Worm (Caenorhabditis elegans) whole organism, L1 larva: ENCODE data around the gene K07F5.8.

Experiments
- F16B12.6 ChIP-seq: fragments of 150-350 bp; optimal IDR thresholded peaks from 2 replicates; lab custom pipeline; 2014; ENCODE audit warnings: missing biosample characterization, missing genetic modification characterization
- aly-2 ChIP-seq: fragments of 150-350 bp; optimal IDR thresholded peaks from 2 replicates; lab custom pipeline; 2014; ENCODE audit warnings: missing biosample characterization, missing genetic modification characterization
- blmp-1 ChIP-seq: fragments of 150-350 bp; optimal IDR thresholded peaks from 2 replicates; lab custom pipeline; 2014; ENCODE audit warnings: missing biosample characterization, missing genetic modification characterization
- ceh-8 ChIP-seq: fragments of 200-800 bp; sonication (Bioruptor generic); optimal IDR thresholded peaks from 2 replicates; lab custom pipeline; 2018; ENCODE audit warnings: mild to moderate bottlenecking, missing genetic modification characterization, moderate library complexity, missing compliant biosample characterization
- ceh-82 ChIP-seq, 3 experiments: fragments of 150-350 bp in 1 of 3; sonication (generic microtip) in 2 of 3; optimal IDR thresholded peaks; 2 replicates each; lab custom pipeline; 2014 to 2017; ENCODE audit warnings: missing biosample characterization in 3 of 3, missing genetic modification characterization in 3 of 3
- ceh-88 ChIP-seq: fragments of 200-800 bp; sonication (Bioruptor generic); IDR thresholded peaks from 2 replicates; pipeline ENCODE4 v1.3.6; 2022; ENCODE audit warnings: missing genetic modification characterization, missing compliant biosample characterization
- ceh-90 ChIP-seq: sonication (generic microtip); optimal IDR thresholded peaks from 2 replicates; lab custom pipeline; 2016; ENCODE audit warnings: missing genetic modification characterization, missing compliant biosample characterization
- ces-1 ChIP-seq: fragments of 150-350 bp; optimal IDR thresholded peaks from 2 replicates; lab custom pipeline; 2014; ENCODE audit warnings: missing biosample characterization, missing genetic modification reagents, missing genetic modification characterization
- dsc-1 ChIP-seq: sonication (generic microtip); optimal IDR thresholded peaks from 2 replicates; lab custom pipeline; 2016; ENCODE audit warnings: mild to moderate bottlenecking, missing genetic modification characterization, missing compliant biosample characterization
- efl-3 ChIP-seq: fragments of 200-800 bp; sonication (Bioruptor generic); optimal IDR thresholded peaks from 2 replicates; lab custom pipeline; 2018; ENCODE audit warnings: mild to moderate bottlenecking, missing genetic modification characterization, missing compliant biosample characterization
- egl-27 ChIP-seq, 2 experiments: fragments of 150-350 bp in 1 of 2; sonication (generic microtip); optimal IDR thresholded peaks; 3 replicates each; lab custom pipeline; 2017 to 2018; ENCODE audit warnings: missing biosample characterization in 2 of 2, missing genetic modification characterization in 2 of 2, missing genetic modification reagents in 2 of 2
- elt-2 ChIP-seq: sonication (generic microtip); optimal IDR thresholded peaks from 2 replicates; lab custom pipeline; 2016; ENCODE audit warnings: missing genetic modification characterization, mild to moderate bottlenecking, inconsistent platforms, missing compliant biosample characterization, missing genetic modification reagents
- elt-3 ChIP-seq, 6 experiments: fragments of 150-350 bp in 1 of 6; sonication (generic microtip); optimal IDR thresholded peaks; 2 replicates each; lab custom pipeline; 2017 to 2018; ENCODE audit warnings: missing biosample characterization in 6 of 6, missing genetic modification characterization in 6 of 6, inconsistent platforms in 1 of 6
- fkh-4 ChIP-seq: sonication (generic microtip); optimal IDR thresholded peaks from 2 replicates; lab custom pipeline; 2016; ENCODE audit warnings: missing compliant biosample characterization, missing genetic modification characterization, borderline replicate concordance
- fkh-8 ChIP-seq: sonication (generic microtip); optimal IDR thresholded peaks from 2 replicates; lab custom pipeline; 2016; ENCODE audit warnings: mild to moderate bottlenecking, missing genetic modification characterization, missing compliant biosample characterization
- fos-1 ChIP-seq: fragments of 150-350 bp; optimal IDR thresholded peaks from 2 replicates; lab custom pipeline; 2014; ENCODE audit warnings: missing biosample characterization, missing genetic modification characterization
- grh-1 ChIP-seq: fragments of 200-800 bp; sonication (Bioruptor generic); IDR thresholded peaks from 2 replicates; pipeline ENCODE4 v1.3.6; 2022; ENCODE audit warnings: missing genetic modification reagents, missing genetic modification characterization, missing compliant biosample characterization
- hlh-4 ChIP-seq: sonication (generic microtip); optimal IDR thresholded peaks from 2 replicates; lab custom pipeline; 2016; ENCODE audit warnings: mild to moderate bottlenecking, missing genetic modification characterization, missing compliant biosample characterization
- isw-1 ChIP-seq: fragments of 200-800 bp; sonication (Bioruptor generic); IDR thresholded peaks from 2 replicates; pipeline ENCODE4 v1.3.6; 2022; ENCODE audit warnings: missing genetic modification characterization, missing compliant biosample characterization
- jun-1 ChIP-seq: fragments of 150-350 bp; optimal IDR thresholded peaks from 2 replicates; lab custom pipeline; 2014; ENCODE audit warnings: missing biosample characterization, missing genetic modification reagents, missing genetic modification characterization
- lin-13 ChIP-seq: fragments of 150-350 bp; optimal IDR thresholded peaks from 2 replicates; lab custom pipeline; 2014; ENCODE audit warnings: missing biosample characterization, missing genetic modification reagents, missing genetic modification characterization
- lin-14 ChIP-seq: fragments of 200-800 bp; sonication (Bioruptor generic); optimal IDR thresholded peaks from 2 replicates; lab custom pipeline; 2018; ENCODE audit warnings: mild to moderate bottlenecking, missing genetic modification characterization, moderate library complexity, missing compliant biosample characterization
- lin-35 ChIP-seq, 2 experiments: fragments of 150-350 bp; optimal IDR thresholded peaks; 2 replicates each; lab custom pipeline; 2014; ENCODE audit warnings: missing biosample characterization in 2 of 2, missing genetic modification characterization in 2 of 2, missing genetic modification reagents in 2 of 2
- lin-39 ChIP-seq: fragments of 150-350 bp; optimal IDR thresholded peaks from 2 replicates; lab custom pipeline; 2014; ENCODE audit warnings: missing biosample characterization, missing genetic modification reagents, missing genetic modification characterization
- lir-3 ChIP-seq: sonication (generic microtip); optimal IDR thresholded peaks from 2 replicates; lab custom pipeline; 2016; ENCODE audit warnings: mild to moderate bottlenecking, missing genetic modification characterization, moderate library complexity, missing compliant biosample characterization; ENCODE audit not compliant: poor library complexity
- lsy-2 ChIP-seq, 2 experiments: fragments of 150-350 bp; optimal IDR thresholded peaks; 2 replicates each; lab custom pipeline; 2014; ENCODE audit warnings: missing biosample characterization in 2 of 2, missing genetic modification characterization in 2 of 2
- mdl-1 ChIP-seq, 2 experiments: fragments of 150-350 bp; optimal IDR thresholded peaks; 2 replicates each; lab custom pipeline; 2014 to 2017; ENCODE audit warnings: missing biosample characterization in 2 of 2, missing genetic modification characterization in 2 of 2, inconsistent platforms in 1 of 2
- nhr-11 ChIP-seq: fragments of 150-350 bp; optimal IDR thresholded peaks from 2 replicates; lab custom pipeline; 2014; ENCODE audit warnings: missing biosample characterization, missing genetic modification characterization
- nhr-12 ChIP-seq: sonication (generic microtip); optimal IDR thresholded peaks from 2 replicates; lab custom pipeline; 2017; ENCODE audit warnings: missing biosample characterization, missing genetic modification characterization
- nhr-20 ChIP-seq: sonication (generic microtip); optimal IDR thresholded peaks from 2 replicates; lab custom pipeline; 2016; ENCODE audit warnings: mild to moderate bottlenecking, missing genetic modification characterization, missing compliant biosample characterization
- nhr-71 ChIP-seq: sonication (generic microtip); optimal IDR thresholded peaks from 2 replicates; lab custom pipeline; 2016; ENCODE audit warnings: mild to moderate bottlenecking, missing genetic modification characterization, moderate library complexity, missing compliant biosample characterization
- nhr-76 ChIP-seq: sonication (generic microtip); optimal IDR thresholded peaks from 2 replicates; lab custom pipeline; 2017; ENCODE audit warnings: missing biosample characterization, missing genetic modification characterization
- nhr-77 ChIP-seq: fragments of 150-350 bp; optimal IDR thresholded peaks from 2 replicates; lab custom pipeline; 2014; ENCODE audit warnings: missing biosample characterization, missing genetic modification characterization
- nhr-84 ChIP-seq: sonication (generic microtip); optimal IDR thresholded peaks from 2 replicates; lab custom pipeline; 2017; ENCODE audit warnings: missing biosample characterization, missing genetic modification characterization
- nhr-90 ChIP-seq: sonication (generic microtip); optimal IDR thresholded peaks from 2 replicates; lab custom pipeline; 2016; ENCODE audit warnings: mild to moderate bottlenecking, missing genetic modification characterization, missing compliant biosample characterization; ENCODE audit not compliant: poor library complexity
- pag-3 ChIP-seq: sonication (generic microtip); optimal IDR thresholded peaks from 2 replicates; lab custom pipeline; 2017; ENCODE audit warnings: missing genetic modification characterization, mild to moderate bottlenecking, missing compliant biosample characterization, antibody characterized with exemption, borderline replicate concordance; ENCODE audit not compliant: insufficient read depth
- rnt-1 ChIP-seq: sonication (generic microtip); optimal IDR thresholded peaks from 2 replicates; lab custom pipeline; 2016; ENCODE audit warnings: mild to moderate bottlenecking, missing genetic modification characterization, moderate library complexity, missing compliant biosample characterization
- skn-1 ChIP-seq: fragments of 150-350 bp; optimal IDR thresholded peaks from 2 replicates; lab custom pipeline; 2014; ENCODE audit warnings: missing biosample characterization, missing genetic modification characterization
- snu-23 ChIP-seq: sonication (generic microtip); optimal IDR thresholded peaks from 2 replicates; lab custom pipeline; 2016; ENCODE audit warnings: missing genetic modification characterization, missing compliant biosample characterization
- sox-4 ChIP-seq: sonication (generic microtip); optimal IDR thresholded peaks from 2 replicates; lab custom pipeline; 2016; ENCODE audit warnings: missing genetic modification characterization, missing compliant biosample characterization
- sup-37 ChIP-seq: fragments of 200-800 bp; sonication (Bioruptor generic); optimal IDR thresholded peaks from 2 replicates; lab custom pipeline; 2018; ENCODE audit warnings: mild to moderate bottlenecking, missing genetic modification characterization, missing compliant biosample characterization
- swsn-7 ChIP-seq: sonication (generic microtip); optimal IDR thresholded peaks from 2 replicates; lab custom pipeline; 2016; ENCODE audit warnings: missing genetic modification characterization, missing compliant biosample characterization
- tbx-2 ChIP-seq: sonication (generic microtip); optimal IDR thresholded peaks from 2 replicates; lab custom pipeline; 2016; ENCODE audit warnings: missing genetic modification characterization, missing compliant biosample characterization
- unc-130 ChIP-seq: fragments of 150-350 bp; optimal IDR thresholded peaks from 2 replicates; lab custom pipeline; 2017; ENCODE audit warnings: missing biosample characterization, missing genetic modification characterization, inconsistent platforms
- unc-30 ChIP-seq: sonication (generic microtip); optimal IDR thresholded peaks from 2 replicates; lab custom pipeline; 2017; ENCODE audit warnings: missing biosample characterization, missing genetic modification characterization
- unc-86 ChIP-seq: sonication (generic microtip); optimal IDR thresholded peaks from 2 replicates; lab custom pipeline; 2016; ENCODE audit warnings: missing genetic modification characterization, missing compliant biosample characterization
- vab-15 ChIP-seq: sonication (generic microtip); optimal IDR thresholded peaks from 2 replicates; lab custom pipeline; 2017; ENCODE audit warnings: missing genotype, mild to moderate bottlenecking, missing genetic modification characterization, missing compliant biosample characterization
- xbp-1 ChIP-seq: sonication (generic microtip); optimal IDR thresholded peaks from 2 replicates; lab custom pipeline; 2016; ENCODE audit warnings: missing genetic modification characterization, missing compliant biosample characterization
- zip-4 ChIP-seq: fragments of 200-800 bp; sonication (Bioruptor generic); optimal IDR thresholded peaks from 2 replicates; lab custom pipeline; 2018; ENCODE audit warnings: mild to moderate bottlenecking, missing genetic modification characterization, moderate library complexity, missing compliant biosample characterization
- ztf-11 ChIP-seq, 2 experiments: sonication (generic microtip); optimal IDR thresholded peaks; 2 replicates each; lab custom pipeline; 2016 to 2017; ENCODE audit warnings: missing genetic modification characterization in 2 of 2, missing biosample characterization in 1 of 2, missing compliant biosample characterization in 1 of 2

Gene K07F5.8

ce11 chrIV:9875646-9876045, 26.1 kb upstream of the K07F5.8 start (continued):
- TF ChIP-seq lin-13 (GFP tag; lab: Kevin White, UChicago) (no peak), tbx-2 (tag; lab: Kevin White, UChicago) (peak; percentile 31), lsy-2 (tag; optimal IDR thresholded peaks at IDR 0.05; lab: Kevin White, UChicago) (peak in 1 of 2 experiments; percentile 10), elt-3 (tag; optimal IDR thresholded peaks at IDR 0.05; lab: Kevin White, UChicago) (peak in 4 of 6 experiments; percentile 26 to 81 (median 74)), lin-14 (GFP tag; lab: Kevin White, UChicago) (peak; percentile 79), mdl-1 (tag; optimal IDR thresholded peaks at IDR 0.05; lab: Kevin White, UChicago) (peak in 1 of 2 experiments; percentile 65), nhr-20 (tag; lab: Kevin White, UChicago) (peak; percentile 94), rnt-1 (no peak), dsc-1 (tag; lab: Kevin White, UChicago) (no peak), lir-3 (no peak), ces-1 (no peak), lin-35 (GFP tag; optimal IDR thresholded peaks at IDR 0.05; lab: Kevin White, UChicago) (peak in 1 of 2 experiments; percentile 71), jun-1 (no peak), ceh-88 (no peak), lin-39 (tag; lab: Kevin White, UChicago) (no peak), elt-2 (tag; lab: Kevin White, UChicago) (peak; percentile 74), snu-23 (GFP tag; lab: Kevin White, UChicago) (peak; percentile 61), F16B12.6 (tag; lab: Kevin White, UChicago) (no peak), nhr-71 (tag; lab: Kevin White, UChicago) (peak; percentile 71)

ce11 chrIV:9873837-9874236, 24.3 kb upstream of the K07F5.8 start:
- no peak for TF ChIP-seq sup-37
- TF ChIP-seq rnt-1 = peak; percentile 49
- TF ChIP-seq vab-15 (tag; lab: Kevin White, UChicago) = no peak
- peak in 1 of 2 experiments; percentile 54 for TF ChIP-seq mdl-1 (tag; optimal IDR thresholded peaks at IDR 0.05; lab: Kevin White, UChicago)
- TF ChIP-seq ceh-82 (tag; optimal IDR thresholded peaks at IDR 0.05; lab: Kevin White, UChicago) = peak in 2 of 3 experiments; percentile 26 to 40
- TF ChIP-seq pag-3 (tag; lab: Kevin White, UChicago) = no peak
- no peak for TF ChIP-seq fkh-4 (tag; lab: Kevin White, UChicago)
- no peak for TF ChIP-seq nhr-77 (tag; lab: Kevin White, UChicago)
- peak; percentile 73 for TF ChIP-seq snu-23 (GFP tag; lab: Kevin White, UChicago)
- TF ChIP-seq unc-86 (tag; lab: Kevin White, UChicago) = peak; percentile 62
- peak; percentile 52 to 66 for TF ChIP-seq lsy-2 (tag; optimal IDR thresholded peaks at IDR 0.05; lab: Kevin White, UChicago)
- no peak for TF ChIP-seq isw-1 (GFP tag; lab: Robert Waterston, UW)
- TF ChIP-seq F16B12.6 (tag; lab: Kevin White, UChicago) = no peak
- TF ChIP-seq nhr-90 (tag; lab: Kevin White, UChicago) = no peak
- no peak for TF ChIP-seq aly-2 (tag; lab: Kevin White, UChicago)
- no peak for TF ChIP-seq skn-1
- TF ChIP-seq hlh-4 (tag; lab: Kevin White, UChicago) = no peak
- TF ChIP-seq efl-3 (GFP tag; lab: Kevin White, UChicago) = no peak
- no peak for TF ChIP-seq sox-4 (tag; lab: Kevin White, UChicago)
- no peak for TF ChIP-seq nhr-12 (tag; lab: Kevin White, UChicago)
- TF ChIP-seq nhr-11 (tag; lab: Kevin White, UChicago) = no peak
- peak; percentile 39 for TF ChIP-seq swsn-7 (tag; lab: Kevin White, UChicago)
- TF ChIP-seq nhr-84 (tag; lab: Kevin White, UChicago) = no peak
- peak; percentile 41 for TF ChIP-seq blmp-1 (tag; lab: Kevin White, UChicago)
- TF ChIP-seq ceh-8 (GFP tag; lab: Kevin White, UChicago) = no peak
- no peak for TF ChIP-seq unc-130 (tag; lab: Kevin White, UChicago)
- no peak for TF ChIP-seq unc-30 (tag; lab: Kevin White, UChicago)
- no peak for TF ChIP-seq ztf-11 (tag; optimal IDR thresholded peaks at IDR 0.05; lab: Kevin White, UChicago)
- peak; percentile 46 for TF ChIP-seq elt-2 (tag; lab: Kevin White, UChicago)
- TF ChIP-seq zip-4 (GFP tag; lab: Kevin White, UChicago) = no peak
- peak; percentile 51 for TF ChIP-seq fkh-8
- no peak; the same call in 1 of the 2 replicates for TF ChIP-seq grh-1 (GFP tag; lab: Robert Waterston, UW)
- TF ChIP-seq lin-14 (GFP tag; lab: Kevin White, UChicago) = peak; percentile 86
- no peak for TF ChIP-seq nhr-76
- no peak for TF ChIP-seq fos-1 (tag; lab: Kevin White, UChicago)
- TF ChIP-seq egl-27 (tag; optimal IDR thresholded peaks at IDR 0.05; lab: Kevin White, UChicago) = no peak
- TF ChIP-seq lin-35 (GFP tag; optimal IDR thresholded peaks at IDR 0.05; lab: Kevin White, UChicago) = peak; percentile 43 to 60
- no peak for TF ChIP-seq ceh-90
- TF ChIP-seq xbp-1 (tag; lab: Kevin White, UChicago) = peak; percentile 32
